Fruit fly (Drosophila melanogaster) whole organism, embryonic: ENCODE data around the gene yl.
A peak's percentile ranks its signal among the peaks of the same experiment; 100 is the strongest.

Source experiments
- CG13287 ChIP-seq: fragments of 200-800 bp; sonication (Bioruptor generic); IDR thresholded peaks from 2 replicates; pipeline ENCODE4 v1.3.6; 2022; ENCODE audit warnings: missing biosample characterization, missing genetic modification characterization; ENCODE audit not compliant: partially characterized antibody
- CG14014 ChIP-seq: fragments of 200-800 bp; sonication (Bioruptor generic); IDR thresholded peaks from 2 replicates; pipeline ENCODE4 v1.3.6; 2022; ENCODE audit warnings: missing biosample characterization, missing genetic modification characterization
- CG5953 ChIP-seq: fragments of 200-800 bp; sonication (Bioruptor generic); IDR thresholded peaks from 2 replicates; pipeline ENCODE4 v1.3.6; 2022; ENCODE audit warnings: missing biosample characterization, missing genetic modification characterization
- Chrac-16 ChIP-seq: fragments of 200-800 bp; sonication (Bioruptor generic); optimal IDR thresholded peaks from 3 replicates; lab custom pipeline; 2016; ENCODE audit warnings: missing biosample characterization, missing genetic modification characterization
- fru ChIP-seq: fragments of >200 bp; optimal IDR thresholded peaks from 2 replicates; lab custom pipeline; 2017
- h ChIP-seq: fragments of >200 bp; optimal IDR thresholded peaks from 2 replicates; lab custom pipeline; 2017
- onecut ChIP-seq: fragments of 200-800 bp; sonication (Bioruptor generic); IDR thresholded peaks from 2 replicates; pipeline ENCODE4 v1.3.6; 2022; ENCODE audit warnings: missing biosample characterization, missing genetic modification characterization

DNA sequence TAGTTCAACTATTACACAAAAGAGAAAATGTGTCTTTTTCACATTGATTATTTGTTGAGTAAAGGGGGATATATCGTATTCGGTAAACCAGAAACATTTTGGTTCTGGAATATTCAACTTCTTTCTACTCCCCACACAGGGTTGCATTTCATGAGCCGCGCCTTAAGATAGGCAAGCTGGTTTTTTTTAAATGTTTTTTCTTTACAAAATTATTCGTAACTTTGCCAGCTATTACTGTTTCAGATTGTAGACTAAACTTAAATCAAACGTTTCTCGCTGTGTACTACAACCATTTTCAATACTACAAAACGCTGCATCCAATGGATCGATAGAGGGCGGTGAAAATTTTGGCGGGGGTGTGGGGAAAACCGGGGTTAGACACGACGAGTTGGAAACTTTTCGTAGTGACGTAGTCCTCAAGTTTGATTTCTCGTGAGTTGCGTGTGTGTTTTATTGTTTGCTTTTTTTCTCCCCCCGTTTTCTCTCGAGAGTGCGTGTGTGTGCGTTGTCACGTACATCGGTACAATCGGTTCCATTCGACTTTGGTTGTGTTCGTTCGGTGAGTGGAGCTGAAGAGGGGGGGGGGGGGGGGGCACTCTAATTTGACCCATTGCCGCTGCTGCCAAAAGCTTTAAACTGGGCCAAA is 20.6 kb downstream of the yl start:
- TF ChIP-seq fru (no peak), CG5953 (GFP tag; lab: Robert Waterston, UW) (no peak), Chrac-16 (GFP tag; lab: Kevin White, UChicago) (no peak), CG14014 (GFP tag; lab: Robert Waterston, UW) (0 out of 2 replicates have a peak, but pooled peaks have one; percentile 37), CG13287 (GFP tag; lab: Robert Waterston, UW) (no peak), h (lab: Kevin White, UChicago) (no peak), onecut (peak; percentile 89)
